Fruit fly (Drosophila melanogaster): ENCODE measurements around the gene hyx.

DNA sequence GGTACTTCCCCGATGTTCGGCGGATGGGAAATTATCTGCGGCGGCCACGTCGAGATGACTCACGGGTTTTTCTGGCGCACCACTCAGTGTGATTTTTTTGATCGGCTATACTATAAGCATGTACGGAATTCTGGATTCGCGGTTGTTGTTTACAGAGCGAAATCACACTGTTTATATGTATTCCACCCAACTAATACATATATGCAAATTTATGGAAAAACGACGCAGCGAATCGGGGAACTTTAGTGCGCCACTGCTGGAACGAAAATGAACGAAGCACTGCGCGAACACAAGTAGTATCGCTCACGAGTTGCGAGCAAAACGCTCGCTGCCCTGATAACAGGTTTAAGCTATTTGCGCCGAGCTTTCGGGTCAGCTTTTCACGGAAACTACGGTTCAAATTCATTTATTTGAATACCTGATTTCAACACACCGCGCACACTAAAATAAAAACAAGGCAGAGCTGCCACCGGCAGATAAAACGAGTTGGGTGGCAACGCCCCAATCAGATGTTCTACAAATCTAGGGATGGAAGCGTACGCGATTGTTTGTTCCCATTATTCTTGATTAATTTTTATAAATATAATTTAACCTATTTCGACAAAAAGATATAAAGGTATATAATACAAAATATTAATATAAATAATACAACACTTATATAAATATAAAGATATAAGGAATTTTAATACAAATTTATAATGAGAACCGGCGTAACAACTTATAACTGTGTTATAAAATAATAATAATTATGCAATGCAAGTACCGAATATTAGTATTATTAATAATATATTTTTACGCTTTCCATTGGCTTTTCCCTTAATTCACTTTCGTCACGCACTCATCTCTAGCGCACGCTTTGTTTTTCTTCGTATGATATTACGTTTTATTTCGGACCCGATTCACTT lies 9.3 kb downstream of the hyx start, which contains the start of gene Rel:
- TF ChIP-seq CG34367 (tag; optimal IDR thresholded peaks at IDR 0.05): peak; percentile 41
- peak; percentile 47 for TF ChIP-seq Snoo (tag; optimal IDR thresholded peaks at IDR 0.05)
- peak; percentile 80 for TF ChIP-seq CG8159 (tag; optimal IDR thresholded peaks at IDR 0.05)

Data from whole organism, pupa.